Fruit fly (Drosophila melanogaster) whole organism, embryonic: ENCODE measurements around the gene CG32816.

Experiments
- CG10209 ChIP-seq: fragments of 200-800 bp; sonication (Bioruptor generic); optimal IDR thresholded peaks from 3 replicates; lab custom pipeline; 2017; ENCODE audit warnings: missing biosample characterization, mild to moderate bottlenecking, missing genetic modification characterization, missing genetic modification reagents
- CG12219 ChIP-seq: fragments of 200-800 bp; sonication (Bioruptor generic); optimal IDR thresholded peaks from 3 replicates; lab custom pipeline; 2018; ENCODE audit warnings: missing biosample characterization, mild to moderate bottlenecking, missing genetic modification characterization
- CG12391 ChIP-seq: fragments of 200-800 bp; sonication (Bioruptor generic); optimal IDR thresholded peaks from 3 replicates; lab custom pipeline; 2018; ENCODE audit warnings: missing biosample characterization, mild to moderate bottlenecking, missing genetic modification characterization, moderate library complexity
- CG13123 ChIP-seq: fragments of 200-800 bp; sonication (Bioruptor generic); optimal IDR thresholded peaks from 2 replicates; lab custom pipeline; 2016; ENCODE audit warnings: missing biosample characterization, missing genetic modification characterization
- CG13424 ChIP-seq: fragments of 200-800 bp; sonication (Bioruptor generic); optimal IDR thresholded peaks from 2 replicates; lab custom pipeline; 2019; ENCODE audit warnings: missing biosample characterization, mild to moderate bottlenecking, missing genetic modification characterization, moderate library complexity
- CG14014 ChIP-seq: fragments of 200-800 bp; sonication (Bioruptor generic); IDR thresholded peaks from 2 replicates; pipeline ENCODE4 v1.3.6; 2022; ENCODE audit warnings: missing biosample characterization, missing genetic modification characterization
- CG14050 ChIP-seq: fragments of 200-800 bp; sonication (Bioruptor generic); IDR thresholded peaks from 3 replicates; pipeline ENCODE4 v1.3.6; 2022; ENCODE audit warnings: missing biosample characterization, missing genetic modification characterization
- CG14441 ChIP-seq: fragments of 200-800 bp; sonication (Bioruptor generic); IDR thresholded peaks from 2 replicates; pipeline ENCODE4 v1.3.6; 2022; ENCODE audit warnings: missing biosample characterization, missing genetic modification characterization
- CG14667 ChIP-seq: fragments of 200-800 bp; sonication (Bioruptor generic); IDR thresholded peaks from 2 replicates; pipeline ENCODE4 v1.3.6; 2022; ENCODE audit warnings: missing biosample characterization, missing genetic modification characterization
- CG1529 ChIP-seq: fragments of 200-800 bp; sonication (Bioruptor generic); optimal IDR thresholded peaks from 3 replicates; lab custom pipeline; 2018; ENCODE audit warnings: missing biosample characterization, missing genetic modification characterization
- CG15479 ChIP-seq: fragments of 200-800 bp; sonication (Bioruptor generic); optimal IDR thresholded peaks from 3 replicates; lab custom pipeline; 2019; ENCODE audit warnings: missing biosample characterization, mild to moderate bottlenecking, missing genetic modification characterization, moderate library complexity
- CG1603 ChIP-seq: fragments of 200-800 bp; sonication (Bioruptor generic); optimal IDR thresholded peaks from 2 replicates; lab custom pipeline; 2019; ENCODE audit warnings: missing biosample characterization, mild to moderate bottlenecking, missing genetic modification characterization, moderate library complexity
- CG1647 ChIP-seq: fragments of 200-800 bp; sonication (Bioruptor generic); optimal IDR thresholded peaks from 3 replicates; lab custom pipeline; 2016; ENCODE audit warnings: missing biosample characterization, missing genetic modification characterization
- CG17385 ChIP-seq: fragments of 200-800 bp; sonication (Bioruptor generic); optimal IDR thresholded peaks from 3 replicates; lab custom pipeline; 2018; ENCODE audit warnings: missing biosample characterization, mild to moderate bottlenecking, missing genetic modification characterization
- CG3065 ChIP-seq: fragments of 200-800 bp; sonication (Bioruptor generic); optimal IDR thresholded peaks from 2 replicates; lab custom pipeline; 2016; ENCODE audit warnings: missing biosample characterization, missing genetic modification characterization
- CG3281 ChIP-seq: fragments of 200-800 bp; sonication (Bioruptor generic); optimal IDR thresholded peaks from 3 replicates; lab custom pipeline; 2017; ENCODE audit warnings: missing biosample characterization, mild to moderate bottlenecking, missing genetic modification characterization
- CG4404 ChIP-seq: fragments of 200-800 bp; sonication (Bioruptor generic); IDR thresholded peaks from 2 replicates; pipeline ENCODE4 v1.3.6; 2022; ENCODE audit warnings: missing biosample characterization, missing genetic modification characterization
- CG6272 ChIP-seq: fragments of 200-800 bp; sonication (Bioruptor generic); IDR thresholded peaks from 2 replicates; pipeline ENCODE4 v1.3.6; 2022; ENCODE audit warnings: missing biosample characterization, missing genetic modification characterization
- CG6791 ChIP-seq: fragments of 200-800 bp; sonication (Bioruptor generic); IDR thresholded peaks from 3 replicates; pipeline ENCODE4 v1.3.6; 2022; ENCODE audit warnings: missing biosample characterization, missing genetic modification characterization; ENCODE audit not compliant: partially characterized antibody
- CTCF ChIP-seq: fragments of 200-800 bp; sonication (Bioruptor generic); optimal IDR thresholded peaks from 2 replicates; lab custom pipeline; 2017; ENCODE audit warnings: missing biosample characterization, mild to moderate bottlenecking, missing genetic modification characterization, moderate library complexity
- Dek ChIP-seq: fragments of 200-800 bp; sonication (Bioruptor generic); optimal IDR thresholded peaks from 3 replicates; lab custom pipeline; 2019; ENCODE audit warnings: missing biosample characterization, mild to moderate bottlenecking, missing genetic modification characterization, moderate library complexity
- ERR ChIP-seq: fragments of 200-800 bp; sonication (Bioruptor generic); optimal IDR thresholded peaks from 2 replicates; lab custom pipeline; 2016; ENCODE audit warnings: missing biosample characterization, missing genetic modification characterization
- Eip74EF ChIP-seq, 2 experiments: fragments of 200-800 bp in 1 of 2; fragments of >200 bp in 1 of 2; sonication (Bioruptor generic) in 1 of 2; optimal IDR thresholded peaks; 2 replicates each; lab custom pipeline; 2017 to 2019; ENCODE audit warnings: missing biosample characterization in 2 of 2, missing genetic modification characterization in 2 of 2, mild to moderate bottlenecking in 1 of 2, moderate library complexity in 1 of 2
- H2.0 ChIP-seq: fragments of 200-800 bp; sonication (Bioruptor generic); IDR thresholded peaks from 2 replicates; pipeline ENCODE4 v1.3.6; 2022; ENCODE audit warnings: missing biosample characterization, missing genetic modification characterization
- Hand ChIP-seq: fragments of 200-800 bp; sonication (Bioruptor generic); optimal IDR thresholded peaks from 2 replicates; lab custom pipeline; 2017; ENCODE audit warnings: mild to moderate bottlenecking, missing biosample characterization, missing genetic modification reagents, missing genetic modification characterization
- HmgZ ChIP-seq: fragments of 200-800 bp; sonication (Bioruptor generic); optimal IDR thresholded peaks from 2 replicates; lab custom pipeline; 2018; ENCODE audit warnings: missing biosample characterization, mild to moderate bottlenecking, missing genetic modification characterization
- MESR4 ChIP-seq: fragments of 200-800 bp; sonication (Bioruptor generic); optimal IDR thresholded peaks from 2 replicates; lab custom pipeline; 2018; ENCODE audit warnings: missing biosample characterization, mild to moderate bottlenecking, missing genetic modification characterization, moderate library complexity
- Med ChIP-seq: fragments of 200-800 bp; sonication (Bioruptor generic); peaks from one replicate; lab custom pipeline; 2016; ENCODE audit warnings: missing biosample characterization, missing genetic modification characterization, mild to moderate bottlenecking, inconsistent platforms, moderate library complexity
- Optix ChIP-seq: fragments of 200-800 bp; sonication (Bioruptor generic); IDR thresholded peaks from 3 replicates; pipeline ENCODE4 v1.3.6; 2022; ENCODE audit warnings: missing biosample characterization, missing genetic modification characterization
- PHDP ChIP-seq: fragments of 200-800 bp; sonication (Bioruptor generic); optimal IDR thresholded peaks from 3 replicates; lab custom pipeline; 2018; ENCODE audit warnings: missing biosample characterization, mild to moderate bottlenecking, missing genetic modification characterization, moderate library complexity
- Sox102F ChIP-seq: fragments of 200-800 bp; sonication (Bioruptor generic); optimal IDR thresholded peaks from 2 replicates; lab custom pipeline; 2018; ENCODE audit warnings: missing biosample characterization, mild to moderate bottlenecking, missing genetic modification characterization, moderate library complexity
- Xbp1 ChIP-seq: fragments of 200-800 bp; sonication (Bioruptor generic); optimal IDR thresholded peaks from 3 replicates; lab custom pipeline; 2016; ENCODE audit warnings: missing biosample characterization, mild to moderate bottlenecking, missing genetic modification characterization
- aop ChIP-seq: fragments of 200-800 bp; sonication (Bioruptor generic); IDR thresholded peaks from 2 replicates; pipeline ENCODE4 v1.3.6; 2022; ENCODE audit warnings: missing biosample characterization, missing genetic modification characterization
- chinmo ChIP-seq: fragments of 200-800 bp; sonication (Bioruptor generic); IDR thresholded peaks from 4 replicates; pipeline ENCODE4 v1.3.6; 2022; ENCODE audit warnings: missing biosample characterization, missing genetic modification characterization; ENCODE audit not compliant: partially characterized antibody
- croc ChIP-seq: fragments of 200-800 bp; sonication (Bioruptor generic); conservative IDR thresholded peaks from 3 replicates; pipeline ENCODE4 v1.3.6; 2022; ENCODE audit warnings: missing biosample characterization, missing genetic modification characterization
- ftz-f1 ChIP-seq: fragments of 200-800 bp; sonication (Bioruptor generic); optimal IDR thresholded peaks from 2 replicates; lab custom pipeline; 2016; ENCODE audit warnings: missing biosample characterization, missing genetic modification characterization
- gro ChIP-seq: fragments of 200-800 bp; sonication (Bioruptor generic); optimal IDR thresholded peaks from 2 replicates; lab custom pipeline; 2016; ENCODE audit warnings: missing biosample characterization, missing genetic modification characterization
- hb ChIP-seq: fragments of 200-800 bp; sonication (Bioruptor generic); IDR thresholded peaks from 3 replicates; pipeline ENCODE4 v1.3.6; 2022; ENCODE audit warnings: missing biosample characterization, missing genetic modification characterization; ENCODE audit not compliant: partially characterized antibody
- knrl ChIP-seq: fragments of 200-800 bp; sonication (Bioruptor generic); IDR thresholded peaks from 3 replicates; pipeline ENCODE4 v1.3.6; 2022; ENCODE audit warnings: missing biosample characterization, missing genetic modification characterization; ENCODE audit not compliant: partially characterized antibody
- lov ChIP-seq, 2 experiments: fragments of 200-800 bp in 1 of 2; fragments of >200 bp in 1 of 2; sonication (Bioruptor generic) in 1 of 2; IDR thresholded peaks in 1 of 2; optimal IDR thresholded peaks in 1 of 2; 2 replicates in 1 of 2; 3 replicates in 1 of 2; pipeline versions ENCODE4 v1.3.6 to Lab custom; 2017 to 2022; ENCODE audit warnings: missing biosample characterization in 1 of 2, missing genetic modification characterization in 1 of 2
- pb ChIP-seq: fragments of 200-800 bp; sonication (Bioruptor generic); optimal IDR thresholded peaks from 3 replicates; lab custom pipeline; 2016; ENCODE audit warnings: missing biosample characterization, missing genetic modification characterization
- pfk ChIP-seq: fragments of 200-800 bp; sonication (Bioruptor generic); optimal IDR thresholded peaks from 2 replicates; lab custom pipeline; 2018; ENCODE audit warnings: missing biosample characterization, mild to moderate bottlenecking, missing genetic modification characterization, moderate library complexity
- pum ChIP-seq: fragments of 200-800 bp; sonication (Bioruptor generic); optimal IDR thresholded peaks from 2 replicates; lab custom pipeline; 2016; ENCODE audit warnings: missing biosample characterization, missing genetic modification characterization
- sc ChIP-seq, 3 experiments: fragments of >200 bp in 2 of 3; fragments of 200-800 bp in 1 of 3; sonication (Bioruptor generic) in 1 of 3; optimal IDR thresholded peaks; 2 replicates in 2 of 3; 3 replicates in 1 of 3; lab custom pipeline; 2017; ENCODE audit warnings: mild to moderate bottlenecking in 1 of 3, missing biosample characterization in 1 of 3, missing genetic modification characterization in 1 of 3, missing genetic modification reagents in 1 of 3
- scrt ChIP-seq: fragments of 200-800 bp; sonication (Bioruptor generic); optimal IDR thresholded peaks from 2 replicates; lab custom pipeline; 2018; ENCODE audit warnings: missing biosample characterization, mild to moderate bottlenecking, missing genetic modification characterization, moderate library complexity
- sens ChIP-seq: fragments of 200-800 bp; sonication (Bioruptor generic); peaks from one replicate; lab custom pipeline; 2016; ENCODE audit warnings: missing biosample characterization, missing genetic modification characterization
- so ChIP-seq: fragments of 200-800 bp; sonication (Bioruptor generic); IDR thresholded peaks from 3 replicates; pipeline ENCODE4 v1.3.6; 2022; ENCODE audit warnings: missing biosample characterization, missing genetic modification characterization
- sug ChIP-seq: fragments of 200-800 bp; optimal IDR thresholded peaks from 2 replicates; lab custom pipeline; 2019; ENCODE audit warnings: missing biosample characterization, mild to moderate bottlenecking, missing genetic modification characterization, moderate library complexity
- trem ChIP-seq: fragments of 200-800 bp; optimal IDR thresholded peaks from 3 replicates; lab custom pipeline; 2019; ENCODE audit warnings: missing biosample characterization, mild to moderate bottlenecking, missing genetic modification characterization, moderate library complexity
- wek ChIP-seq: fragments of 200-800 bp; sonication (Bioruptor generic); optimal IDR thresholded peaks from 3 replicates; lab custom pipeline; 2018; ENCODE audit warnings: missing biosample characterization, mild to moderate bottlenecking, missing genetic modification characterization, moderate library complexity

CG32816 gene

dm6 chrX:362073-362674 is 108.4 kb downstream of the CG32816 start (continued):
- TF ChIP-seq Optix (GFP tag; lab: Robert Waterston, UW) = no peak
- TF ChIP-seq chinmo (GFP tag; lab: Robert Waterston, UW) = no peak
- TF ChIP-seq aop = no peak
- TF ChIP-seq Eip74EF (GFP tag; optimal IDR thresholded peaks at IDR 0.05; lab: Kevin White, UChicago) = peak in 1 of 2 experiments; percentile 14
- peak; percentile 78 for TF ChIP-seq sens (GFP tag; lab: Kevin White, UChicago)
- no peak for TF ChIP-seq Xbp1 (GFP tag; lab: Kevin White, UChicago)
- no peak for TF ChIP-seq ERR (GFP tag; lab: Kevin White, UChicago)
- no peak for TF ChIP-seq CG6791
- no peak for TF ChIP-seq CG17385
- TF ChIP-seq CG13424 (tag; lab: Kevin White, UChicago) = peak; percentile 13
- TF ChIP-seq CG1603 (tag; lab: Kevin White, UChicago) = peak; percentile 44
- no peak for TF ChIP-seq CG3281 (GFP tag; lab: Kevin White, UChicago)
- no peak for TF ChIP-seq CG1647 (GFP tag; lab: Kevin White, UChicago)
- TF ChIP-seq croc = no peak
- TF ChIP-seq pfk (GFP tag; lab: Kevin White, UChicago) = no peak
- no peak for TF ChIP-seq lov (optimal IDR thresholded peaks at IDR 0.05; lab: Kevin White, UChicago)
- no peak for TF ChIP-seq lov (GFP tag; IDR thresholded peaks at IDR 0.05; lab: Robert Waterston, UW)
- TF ChIP-seq HmgZ (tag; lab: Kevin White, UChicago) = no peak
- TF ChIP-seq knrl = no peak
- no peak for TF ChIP-seq pum
- TF ChIP-seq CG4404 (GFP tag; lab: Robert Waterston, UW) = no peak
- TF ChIP-seq scrt (GFP tag; lab: Kevin White, UChicago) = no peak
- no peak for TF ChIP-seq Dek (tag; lab: Kevin White, UChicago)
- TF ChIP-seq CG3065 (GFP tag; lab: Kevin White, UChicago) = no peak
- no peak for TF ChIP-seq CG12391 (tag; lab: Kevin White, UChicago)
- no peak for TF ChIP-seq pb (GFP tag; lab: Kevin White, UChicago)
- no peak for TF ChIP-seq hb
- TF ChIP-seq CG14441 (GFP tag; lab: Robert Waterston, UW) = no peak
- peak; percentile 68 for TF ChIP-seq Med (GFP tag; lab: Kevin White, UChicago)
- TF ChIP-seq so (GFP tag; lab: Robert Waterston, UW) = no peak
- TF ChIP-seq CG10209 (GFP tag; lab: Kevin White, UChicago) = peak; percentile 8
- TF ChIP-seq H2.0 (GFP tag; lab: Robert Waterston, UW) = no peak
- no peak for TF ChIP-seq CG14667
- TF ChIP-seq MESR4 = no peak
- no peak for TF ChIP-seq ftz-f1 (GFP tag; lab: Kevin White, UChicago)
- no peak for TF ChIP-seq sc (optimal IDR thresholded peaks at IDR 0.05; lab: Kevin White, UChicago)
- peak; percentile 56 for TF ChIP-seq sc (GFP tag; optimal IDR thresholded peaks at IDR 0.05; lab: Kevin White, UChicago)
- TF ChIP-seq CG15479 (GFP tag; lab: Kevin White, UChicago) = no peak
- no peak for TF ChIP-seq CG13123 (GFP tag; lab: Kevin White, UChicago)
- TF ChIP-seq sug (tag; lab: Kevin White, UChicago) = no peak
- TF ChIP-seq wek = peak; percentile 42
- peak; percentile 42 for TF ChIP-seq Sox102F
- TF ChIP-seq CG12219 = no peak
- TF ChIP-seq Hand (GFP tag; lab: Kevin White, UChicago) = no peak
- TF ChIP-seq CTCF = no peak
- TF ChIP-seq PHDP (tag; lab: Kevin White, UChicago) = peak; percentile 20
- TF ChIP-seq CG14014 (GFP tag; lab: Robert Waterston, UW) = no peak
- TF ChIP-seq CG6272 (GFP tag; lab: Robert Waterston, UW) = no peak
- TF ChIP-seq gro (GFP tag; lab: Kevin White, UChicago) = no peak
- peak; percentile 12 for TF ChIP-seq CG1529 (GFP tag; lab: Kevin White, UChicago)
- TF ChIP-seq CG14050 = no peak
- TF ChIP-seq trem (tag; lab: Kevin White, UChicago) = no peak
